Worm (Caenorhabditis elegans): ENCODE data around the gene F40F9.3.

F40F9.3 gene

ce11 chrV:9716397-9716796 lies 1.4 kb downstream of the F40F9.3 start, which contains the start of gene str-188:
Gene str-188 (plus strand): TSS chrV:9716697.
- TF ChIP-seq mab-5 (tag; optimal IDR thresholded peaks at IDR 0.05) (no peak), lin-39 (tag; optimal IDR thresholded peaks at IDR 0.05) (no peak), nhr-21 (tag; optimal IDR thresholded peaks at IDR 0.05) (no peak), nhr-12 (tag; optimal IDR thresholded peaks at IDR 0.05) (no peak), C34F6.9 (tag; optimal IDR thresholded peaks at IDR 0.05) (no peak), sem-4 (tag; optimal IDR thresholded peaks at IDR 0.05) (no peak), blmp-1 (tag; optimal IDR thresholded peaks at IDR 0.05; ENCODE audit: insufficient read depth) (no peak), ztf-11 (tag; optimal IDR thresholded peaks at IDR 0.05) (no peak), egl-27 (tag; optimal IDR thresholded peaks at IDR 0.05) (no peak), Y55F3AM.14 (GFP tag; optimal IDR thresholded peaks at IDR 0.05) (no peak), lin-11 (tag; optimal IDR thresholded peaks at IDR 0.05) (no peak), R02D3.7 (tag; optimal IDR thresholded peaks at IDR 0.05) (no peak), nhr-10 (tag; optimal IDR thresholded peaks at IDR 0.05) (no peak), fos-1 (tag; optimal IDR thresholded peaks at IDR 0.05) (no peak), unc-62 (GFP tag; optimal IDR thresholded peaks at IDR 0.05) (no peak), alr-1 (tag; optimal IDR thresholded peaks at IDR 0.05) (no peak), ZK546.5 (tag; optimal IDR thresholded peaks at IDR 0.05) (no peak), skn-1 (tag; optimal IDR thresholded peaks at IDR 0.05) (no peak), nhr-23 (tag; optimal IDR thresholded peaks at IDR 0.05) (no peak), unc-39 (tag; optimal IDR thresholded peaks at IDR 0.05) (no peak)

ce11 chrV:9724021-9724671 lies 9.1 kb downstream of the F40F9.3 start, which contains the start of gene slcr-46.3:
Gene slcr-46.3 (minus strand): TSS chrV:9724106.
- peak; percentile 30 for TF ChIP-seq C34F6.9 (tag; optimal IDR thresholded peaks at IDR 0.05)
- TF ChIP-seq nhr-129 (tag; optimal IDR thresholded peaks at IDR 0.05): peak; percentile 8
- TF ChIP-seq nhr-12 (tag; optimal IDR thresholded peaks at IDR 0.05): no peak
- no peak for TF ChIP-seq lin-39 (tag; optimal IDR thresholded peaks at IDR 0.05)

DNA sequence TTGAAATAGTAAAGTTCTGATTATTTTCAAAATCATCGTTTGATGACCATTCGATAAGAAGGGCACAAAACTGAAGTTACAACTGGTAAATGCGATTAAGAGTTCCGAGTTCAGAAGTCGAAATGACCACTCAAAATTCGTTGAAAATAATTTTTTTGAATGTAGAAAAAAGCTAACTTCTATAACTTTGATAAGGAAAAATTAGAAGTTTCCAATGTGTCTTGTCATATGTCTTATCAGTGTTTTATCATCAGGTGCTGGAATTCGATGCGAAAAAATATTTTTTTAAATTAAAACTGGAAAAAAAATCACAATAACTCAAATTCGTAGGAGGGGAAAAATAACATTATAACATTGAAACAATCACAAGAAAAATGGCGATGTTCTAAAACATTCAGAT lies 10.7 kb downstream of the F40F9.3 start:
- no peak for TF ChIP-seq sma-9 (GFP tag; optimal IDR thresholded peaks at IDR 0.05)
- no peak for TF ChIP-seq sma-9 (tag; optimal IDR thresholded peaks at IDR 0.05)
- TF ChIP-seq sem-4 (tag; optimal IDR thresholded peaks at IDR 0.05): no peak
- TF ChIP-seq fos-1 (tag; optimal IDR thresholded peaks at IDR 0.05): peak; percentile 55
- no peak for TF ChIP-seq nhr-6 (tag; optimal IDR thresholded peaks at IDR 0.05)
- no peak for TF ChIP-seq unc-55 (GFP tag; optimal IDR thresholded peaks at IDR 0.05)
- no peak for TF ChIP-seq R02D3.7 (tag; optimal IDR thresholded peaks at IDR 0.05)
- TF ChIP-seq ztf-1 (GFP tag; conservative IDR thresholded peaks at IDR 0.05): no peak
- no peak for TF ChIP-seq gmeb-1 (tag; optimal IDR thresholded peaks at IDR 0.05)

DNA sequence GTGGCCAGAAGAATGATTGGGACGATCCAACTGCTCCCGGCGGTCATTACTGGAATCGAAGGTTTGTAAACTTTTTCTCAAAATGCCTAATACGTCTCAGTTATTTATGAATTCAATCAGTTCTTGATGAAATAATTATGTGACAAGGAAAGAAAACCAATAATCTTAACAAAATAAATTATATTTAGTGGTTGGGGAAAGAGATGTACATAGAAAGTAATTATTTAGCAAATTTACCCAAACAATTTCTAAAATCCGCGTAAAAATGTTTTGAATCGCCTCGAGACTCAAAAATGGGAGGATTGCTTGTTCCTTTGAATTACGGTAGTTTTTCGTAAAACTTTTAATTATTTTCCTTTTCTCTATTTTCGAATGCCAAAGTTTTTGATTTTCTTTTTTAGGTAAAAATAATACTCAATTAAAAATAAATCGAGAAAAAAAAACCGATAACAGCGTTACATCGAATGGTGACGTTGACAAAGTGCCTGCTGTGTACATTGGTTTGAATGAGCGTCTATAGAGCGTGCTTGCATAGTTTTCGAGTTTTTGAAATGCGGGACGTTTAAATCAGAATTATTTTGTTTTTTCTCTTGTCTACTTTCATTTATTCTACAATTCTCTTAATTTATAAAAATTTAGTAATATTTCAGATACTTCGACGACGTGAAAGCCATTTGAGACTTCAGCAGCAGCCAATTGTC lies 14.6 kb downstream of the F40F9.3 start, which contains the start of the genes aagr-3 and drap-1:
aagr-3 (minus strand) TSS at position 51 of the 701 bp plus-strand sequence.
drap-1 (plus strand) TSS at position 645 of the 701 bp plus-strand sequence.
- TF ChIP-seq nhr-12 (tag; optimal IDR thresholded peaks at IDR 0.05) (no peak), Y55F3AM.14 (GFP tag; optimal IDR thresholded peaks at IDR 0.05) (no peak), mdl-1 (tag; optimal IDR thresholded peaks at IDR 0.05) (no peak), lin-39 (tag; optimal IDR thresholded peaks at IDR 0.05) (no peak), sma-3 (GFP tag; optimal IDR thresholded peaks at IDR 0.05) (peak; percentile 51), nhr-11 (tag; optimal IDR thresholded peaks at IDR 0.05) (no peak), zag-1 (tag; optimal IDR thresholded peaks at IDR 0.05) (no peak), nhr-25 (tag; optimal IDR thresholded peaks at IDR 0.05) (no peak), unc-55 (GFP tag; optimal IDR thresholded peaks at IDR 0.05) (peak; percentile 86), F13H6.1 (tag; optimal IDR thresholded peaks at IDR 0.05) (peak; percentile 39), fos-1 (tag; optimal IDR thresholded peaks at IDR 0.05) (peak; percentile 83), elt-1 (tag; optimal IDR thresholded peaks at IDR 0.05) (no peak), nhr-10 (tag; optimal IDR thresholded peaks at IDR 0.05) (no peak), ama-1 (optimal IDR thresholded peaks at IDR 0.05) (peak; percentile 61), gmeb-1 (tag; optimal IDR thresholded peaks at IDR 0.05) (peak; percentile 56), mab-5 (tag; optimal IDR thresholded peaks at IDR 0.05) (peak; percentile 26), ceh-16 (tag; optimal IDR thresholded peaks at IDR 0.05) (no peak), ztf-1 (GFP tag; conservative IDR thresholded peaks at IDR 0.05) (no peak), dmd-4 (tag; optimal IDR thresholded peaks at IDR 0.05) (no peak), sma-9 (GFP tag; optimal IDR thresholded peaks at IDR 0.05) (peak; percentile 40), sma-9 (tag; optimal IDR thresholded peaks at IDR 0.05) (no peak), lsy-2 (tag; optimal IDR thresholded peaks at IDR 0.05) (peak in 1 of 2 experiments; percentile 82), aly-2 (tag; optimal IDR thresholded peaks at IDR 0.05) (no peak), elt-3 (tag; optimal IDR thresholded peaks at IDR 0.05) (no peak), mbf-1 (tag; optimal IDR thresholded peaks at IDR 0.05) (no peak), nhr-6 (tag; optimal IDR thresholded peaks at IDR 0.05) (no peak), R02D3.7 (tag; optimal IDR thresholded peaks at IDR 0.05) (no peak), unc-39 (tag; optimal IDR thresholded peaks at IDR 0.05) (no peak), snpc-4 (tag; optimal IDR thresholded peaks at IDR 0.05) (peak; percentile 42), sem-4 (tag; optimal IDR thresholded peaks at IDR 0.05) (peak; percentile 61), nhr-23 (tag; optimal IDR thresholded peaks at IDR 0.05) (no peak), ZK546.5 (tag; optimal IDR thresholded peaks at IDR 0.05) (no peak), blmp-1 (tag; optimal IDR thresholded peaks at IDR 0.05; ENCODE audit: insufficient read depth) (no peak), peb-1 (tag; optimal IDR thresholded peaks at IDR 0.05) (no peak), crh-2 (tag; optimal IDR thresholded peaks at IDR 0.05) (peak; percentile 90)
